Worm (Caenorhabditis elegans): ENCODE measurements around the gene F18A1.1.

ce11 chrII:7635296-7635695 is 49.4 kb upstream of the F18A1.1 start:
- TF ChIP-seq mdl-1 (tag; optimal IDR thresholded peaks at IDR 0.05) (no peak), snpc-4 (tag; optimal IDR thresholded peaks at IDR 0.05) (no peak), unc-55 (GFP tag; optimal IDR thresholded peaks at IDR 0.05) (no peak), egl-27 (tag; optimal IDR thresholded peaks at IDR 0.05) (no peak), R02D3.7 (tag; optimal IDR thresholded peaks at IDR 0.05) (no peak), lin-13 (GFP tag; optimal IDR thresholded peaks at IDR 0.05) (no peak), ama-1 (optimal IDR thresholded peaks at IDR 0.05) (no peak), nhr-6 (tag; optimal IDR thresholded peaks at IDR 0.05) (no peak)
